Fruit fly (Drosophila melanogaster): Measurements from ENCODE around the gene CG32814.
A peak's percentile ranks its signal among the peaks of the same experiment; 100 is the strongest.

Gene CG32814

dm6 chrX:1026511-1026910 lies at the start of gene CG32814, which contains the start of the genes CG11638 and CG3021 (continued):
- TF ChIP-seq NfI (GFP tag; optimal IDR thresholded peaks at IDR 0.05) (peak; percentile 12), pum (GFP tag; optimal IDR thresholded peaks at IDR 0.05) (no peak), BtbVII (GFP tag; optimal IDR thresholded peaks at IDR 0.05) (no peak), CG11093 (GFP tag; IDR thresholded peaks at IDR 0.05) (no peak), CG13296 (GFP tag; optimal IDR thresholded peaks at IDR 0.05) (peak; percentile 5), sima (GFP tag; optimal IDR thresholded peaks at IDR 0.05) (no peak), CG6791 (GFP tag; IDR thresholded peaks at IDR 0.05; ENCODE audit: partially characterized antibody) (peak; percentile 57; the same call in 1 of the 3 replicates), oc (tag; optimal IDR thresholded peaks at IDR 0.05) (no peak), CG10366 (GFP tag; IDR thresholded peaks at IDR 0.05) (no peak), exex (tag; optimal IDR thresholded peaks at IDR 0.05) (no peak), Gug (GFP tag; IDR thresholded peaks at IDR 0.05) (no peak), Dek (tag; optimal IDR thresholded peaks at IDR 0.05) (no peak), ato (GFP tag; IDR thresholded peaks at IDR 0.05; ENCODE audit: partially characterized antibody) (no peak), vnd (GFP tag; IDR thresholded peaks at IDR 0.05; ENCODE audit: partially characterized antibody) (no peak), CG9609 (GFP tag; optimal IDR thresholded peaks at IDR 0.05) (no peak), Fer2 (tag; optimal IDR thresholded peaks at IDR 0.05) (no peak), CG17361 (GFP tag; IDR thresholded peaks at IDR 0.05) (0 out of 3 replicates have a peak, but pooled peaks have one; percentile 21), ro (GFP tag; IDR thresholded peaks at IDR 0.05) (no peak), dm (GFP tag; optimal IDR thresholded peaks at IDR 0.05) (peak; percentile 46), Mes4 (GFP tag; optimal IDR thresholded peaks at IDR 0.05) (no peak), CG11696 (GFP tag; IDR thresholded peaks at IDR 0.05) (no peak), CG12104 (GFP tag; optimal IDR thresholded peaks at IDR 0.05) (no peak), trh (GFP tag; optimal IDR thresholded peaks at IDR 0.05) (no peak), eyg (GFP tag; optimal IDR thresholded peaks at IDR 0.05) (no peak), CG31365 (tag; optimal IDR thresholded peaks at IDR 0.05) (peak; percentile 37), GATAe (GFP tag; conservative IDR thresholded peaks at IDR 0.05) (no peak), Doc3 (GFP tag; IDR thresholded peaks at IDR 0.05; ENCODE audit: partially characterized antibody) (0 out of 3 replicates have a peak, but pooled peaks have one; percentile 23), jing (GFP tag; optimal IDR thresholded peaks at IDR 0.05) (no peak), CG11695 (GFP tag; IDR thresholded peaks at IDR 0.05) (no peak), CG11560 (tag; IDR thresholded peaks at IDR 0.05) (no peak), Nf-YB (GFP tag; optimal IDR thresholded peaks at IDR 0.05) (no peak), onecut (GFP tag; IDR thresholded peaks at IDR 0.05) (no peak), HHEX (GFP tag; optimal IDR thresholded peaks at IDR 0.05) (peak; percentile 13), tna (GFP tag; IDR thresholded peaks at IDR 0.05; ENCODE audit: partially characterized antibody) (no peak; the same call in 1 of the 2 replicates), Bdp1 (GFP tag; optimal IDR thresholded peaks at IDR 0.05) (no peak), CG2875 (GFP tag; optimal IDR thresholded peaks at IDR 0.05) (peak; percentile 5), sens (GFP tag) (peak; percentile 89), trem (tag; optimal IDR thresholded peaks at IDR 0.05) (peak; percentile 31), CG6813 (GFP tag; optimal IDR thresholded peaks at IDR 0.05) (no peak), Awh (GFP tag; IDR thresholded peaks at IDR 0.05) (no peak), schlank (tag; optimal IDR thresholded peaks at IDR 0.05) (no peak), amos (GFP tag; IDR thresholded peaks at IDR 0.05; ENCODE audit: partially characterized antibody) (peak; percentile 59; the same call in 1 of the 2 replicates), salm (tag; optimal IDR thresholded peaks at IDR 0.05) (peak; percentile 10), z (GFP tag; IDR thresholded peaks at IDR 0.05) (no peak), Hr51 (GFP tag; optimal IDR thresholded peaks at IDR 0.05) (peak in 1 of 2 experiments; percentile 25), pho (GFP tag; optimal IDR thresholded peaks at IDR 0.05) (no peak), Neu2 (GFP tag; optimal IDR thresholded peaks at IDR 0.05; ENCODE audit: borderline replicate concordance) (no peak), Adf1 (GFP tag; IDR thresholded peaks at IDR 0.05) (peak; percentile 30; the same call in 1 of the 2 replicates), Doc2 (GFP tag; IDR thresholded peaks at IDR 0.05) (no peak), cas (GFP tag; IDR thresholded peaks at IDR 0.05) (no peak), CG30020 (tag; optimal IDR thresholded peaks at IDR 0.05) (no peak)

Measured in whole organism, embryonic.